Fruit fly (Drosophila melanogaster): ENCODE results near the gene fzr.

Gene fzr

dm6 chrX:4666650-4667360 lies 12.5 kb downstream of the fzr start, which contains the start of gene CG3009 (continued):
- peak; percentile 90 for TF ChIP-seq CG4707 (GFP tag; optimal IDR thresholded peaks at IDR 0.05)
- peak; percentile 98 for TF ChIP-seq jumu (GFP tag; optimal IDR thresholded peaks at IDR 0.05)
- TF ChIP-seq CG2120 (GFP tag; optimal IDR thresholded peaks at IDR 0.05): peak; percentile 99
- TF ChIP-seq dmrt99B (tag; optimal IDR thresholded peaks at IDR 0.05): peak; percentile 98
- peak; percentile 92 for TF ChIP-seq CG3407 (GFP tag; optimal IDR thresholded peaks at IDR 0.05)
- TF ChIP-seq sug (tag; optimal IDR thresholded peaks at IDR 0.05): peak; percentile 97
- TF ChIP-seq HLH54F (GFP tag; optimal IDR thresholded peaks at IDR 0.05): peak; percentile 98
- TF ChIP-seq CG10543 (GFP tag; optimal IDR thresholded peaks at IDR 0.05): peak; percentile 99
- peak; percentile 98 for TF ChIP-seq Side (GFP tag; optimal IDR thresholded peaks at IDR 0.05)
- no peak for TF ChIP-seq CG15479 (GFP tag; optimal IDR thresholded peaks at IDR 0.05)
- TF ChIP-seq tup (GFP tag; optimal IDR thresholded peaks at IDR 0.05): peak; percentile 95
- TF ChIP-seq Atf6 (GFP tag; IDR thresholded peaks at IDR 0.05): peak; percentile 98
- TF ChIP-seq Awh (GFP tag; IDR thresholded peaks at IDR 0.05): peak; percentile 97
- peak; percentile 95 for TF ChIP-seq CG2712 (tag; optimal IDR thresholded peaks at IDR 0.05)
- TF ChIP-seq ham (GFP tag; IDR thresholded peaks at IDR 0.05): peak; percentile 96
- peak; percentile 95 for TF ChIP-seq gcm2 (GFP tag; optimal IDR thresholded peaks at IDR 0.05)
- TF ChIP-seq CG14965 (GFP tag; optimal IDR thresholded peaks at IDR 0.05; ENCODE audit: borderline replicate concordance): peak; percentile 86
- no peak for TF ChIP-seq lov (optimal IDR thresholded peaks at IDR 0.05)
- TF ChIP-seq lov (GFP tag; IDR thresholded peaks at IDR 0.05): peak; percentile 93
- peak; percentile 92 for TF ChIP-seq Bdp1 (GFP tag; optimal IDR thresholded peaks at IDR 0.05)
- peak; percentile 97 for TF ChIP-seq CG6854 (GFP tag; optimal IDR thresholded peaks at IDR 0.05)
- peak; percentile 89 for TF ChIP-seq CG8359 (GFP tag; optimal IDR thresholded peaks at IDR 0.05; ENCODE audit: borderline replicate concordance)
- peak; percentile 97 for TF ChIP-seq Mes4 (GFP tag; optimal IDR thresholded peaks at IDR 0.05)
- peak in 1 of 3 experiments; percentile 86 for TF ChIP-seq lola (GFP tag; optimal IDR thresholded peaks at IDR 0.05)
- TF ChIP-seq gt (GFP tag; IDR thresholded peaks at IDR 0.05): peak; percentile 92
- peak; percentile 98 for TF ChIP-seq NfI (GFP tag; optimal IDR thresholded peaks at IDR 0.05)
- TF ChIP-seq bab2 (GFP tag; optimal IDR thresholded peaks at IDR 0.05): peak; percentile 97
- no peak for TF ChIP-seq Dll (GFP tag; IDR thresholded peaks at IDR 0.05; ENCODE audit: partially characterized antibody)
- peak; percentile 93 for TF ChIP-seq Ets97D (GFP tag; optimal IDR thresholded peaks at IDR 0.05)
- TF ChIP-seq CG3163 (GFP tag; optimal IDR thresholded peaks at IDR 0.05): peak; percentile 92
- TF ChIP-seq HLH3B (GFP tag; IDR thresholded peaks at IDR 0.05): peak; percentile 97
- peak; percentile 99 for TF ChIP-seq lab (GFP tag; optimal IDR thresholded peaks at IDR 0.05)
- TF ChIP-seq exex (tag; optimal IDR thresholded peaks at IDR 0.05): peak; percentile 86
- TF ChIP-seq D19A (tag; optimal IDR thresholded peaks at IDR 0.05): peak; percentile 92
- peak; percentile 96 for TF ChIP-seq jing (GFP tag; optimal IDR thresholded peaks at IDR 0.05)
- peak; percentile 89 for TF ChIP-seq dimm (GFP tag; IDR thresholded peaks at IDR 0.05)
- TF ChIP-seq pfk (GFP tag; optimal IDR thresholded peaks at IDR 0.05): peak; percentile 61
- TF ChIP-seq CG31441 (GFP tag; IDR thresholded peaks at IDR 0.05): peak; percentile 96
- peak; percentile 97 for TF ChIP-seq odd (GFP tag; optimal IDR thresholded peaks at IDR 0.05)
- TF ChIP-seq hbn (GFP tag; IDR thresholded peaks at IDR 0.05; ENCODE audit: partially characterized antibody): no peak
- peak; percentile 96 for TF ChIP-seq CG12391 (tag; optimal IDR thresholded peaks at IDR 0.05)
- TF ChIP-seq pzg (GFP tag; optimal IDR thresholded peaks at IDR 0.05): peak; percentile 45
- TF ChIP-seq mld (GFP tag; IDR thresholded peaks at IDR 0.05; ENCODE audit: partially characterized antibody): no peak
- TF ChIP-seq CG10209 (GFP tag; optimal IDR thresholded peaks at IDR 0.05): peak; percentile 97
- TF ChIP-seq Hr39 (optimal IDR thresholded peaks at IDR 0.05): no peak
- TF ChIP-seq H2.0 (GFP tag; IDR thresholded peaks at IDR 0.05): peak; percentile 96
- TF ChIP-seq CG32772 (GFP tag; IDR thresholded peaks at IDR 0.05): peak; percentile 97
- peak; percentile 94 to 95 for TF ChIP-seq bsh (GFP tag; optimal IDR thresholded peaks at IDR 0.05)
- TF ChIP-seq CG17612 (GFP tag; IDR thresholded peaks at IDR 0.05): peak; percentile 95
